Worm (Caenorhabditis elegans): Measurements from ENCODE around the gene sec-20.

ce11 chrIII:157980-158379 is 33.9 kb upstream of the sec-20 start:
- TF ChIP-seq nhr-12 (tag; optimal IDR thresholded peaks at IDR 0.05) (no peak), ceh-39 (tag; optimal IDR thresholded peaks at IDR 0.05) (no peak), nhr-237 (tag; optimal IDR thresholded peaks at IDR 0.05) (no peak), nhr-28 (tag; optimal IDR thresholded peaks at IDR 0.05) (no peak), pha-4 (tag; optimal IDR thresholded peaks at IDR 0.05) (no peak), unc-62 (GFP tag; optimal IDR thresholded peaks at IDR 0.05) (no peak), drap-1 (GFP tag; optimal IDR thresholded peaks at IDR 0.05) (no peak)
